Fruit fly (Drosophila melanogaster): ENCODE measurements around the gene epsilonCOP.

DNA sequence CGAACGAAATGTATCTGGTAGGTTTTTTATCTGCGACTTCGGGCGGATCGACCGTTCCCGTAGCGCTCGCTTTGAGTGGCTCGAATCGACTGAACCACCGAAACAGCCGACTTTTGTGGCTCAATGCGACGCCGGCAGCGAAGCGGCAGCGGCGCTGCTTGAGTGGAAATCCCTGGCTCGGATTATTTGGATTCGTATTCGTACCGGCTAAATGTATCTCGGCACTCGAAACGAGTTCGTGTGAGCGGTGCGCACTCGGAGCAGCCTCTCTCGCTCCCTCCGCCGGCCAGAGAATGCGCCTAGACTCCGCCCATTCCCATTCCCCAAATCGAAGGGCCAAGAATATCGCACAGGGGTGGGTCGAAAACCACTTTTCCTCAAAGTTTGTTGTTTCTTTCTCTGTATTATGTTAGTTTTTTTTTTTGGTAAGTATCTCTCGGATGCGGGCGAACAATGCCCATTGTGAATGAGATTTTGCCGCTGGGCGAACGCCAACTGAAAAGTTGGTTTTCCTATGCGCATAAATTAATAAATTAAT is 47.2 kb downstream of the epsilonCOP start:
- TF ChIP-seq GATAe (GFP tag; conservative IDR thresholded peaks at IDR 0.05) (no peak), sob (GFP tag; IDR thresholded peaks at IDR 0.05) (no peak), CG12659 (GFP tag; optimal IDR thresholded peaks at IDR 0.05) (no peak), dpn (GFP tag; optimal IDR thresholded peaks at IDR 0.05) (no peak), jing (GFP tag; optimal IDR thresholded peaks at IDR 0.05) (no peak), kay (GFP tag; optimal IDR thresholded peaks at IDR 0.05) (no peak), MTF-1 (GFP tag; optimal IDR thresholded peaks at IDR 0.05; ENCODE audit: borderline replicate concordance) (no peak), lola (GFP tag; optimal IDR thresholded peaks at IDR 0.05) (no peak), CG16863 (GFP tag; optimal IDR thresholded peaks at IDR 0.05) (no peak), nerfin-2 (GFP tag; IDR thresholded peaks at IDR 0.05; ENCODE audit: partially characterized antibody) (no peak), CG10321 (GFP tag; IDR thresholded peaks at IDR 0.05) (no peak), unpg (GFP tag; optimal IDR thresholded peaks at IDR 0.05) (no peak), CG3281 (GFP tag; optimal IDR thresholded peaks at IDR 0.05) (no peak), Dfd (GFP tag; optimal IDR thresholded peaks at IDR 0.05) (no peak)

Data from whole organism, embryonic.